Worm (Caenorhabditis elegans): ENCODE data around the gene ZK666.12.

- TF ChIP-seq ztf-4 (tag; optimal IDR thresholded peaks at IDR 0.05), result no peak
- TF ChIP-seq egl-27 (tag; optimal IDR thresholded peaks at IDR 0.05), result no peak
- no peak for TF ChIP-seq ceh-82 (tag; optimal IDR thresholded peaks at IDR 0.05)
These were observed 31.7 kb downstream of the ZK666.12 start, which contains the start of gene mab-10 for ce11 chrII:10527649-10528134.

All from whole organism, L1 larva.